Worm (Caenorhabditis elegans): ENCODE data around the gene K10H10.4.

The K10H10.4 gene

ce11 chrII:14522037-14522436 lies 21.8 kb downstream of the K10H10.4 start, which contains the start of gene btb-19:
Gene btb-19, minus strand, starts transcription at chrII:14522137.
- TF ChIP-seq rpc-1 (optimal IDR thresholded peaks at IDR 0.05), result no peak
- TF ChIP-seq rpc-1 (tag; optimal IDR thresholded peaks at IDR 0.05), result no peak
- no peak for TF ChIP-seq Y53G8AR.9 (GFP tag; conservative IDR thresholded peaks at IDR 0.05)
- TF ChIP-seq lsl-1 (GFP tag; optimal IDR thresholded peaks at IDR 0.05), result no peak
- TF ChIP-seq Y56A3A.18 (GFP tag; IDR thresholded peaks at IDR 0.05), result no peak
- TF ChIP-seq ztf-22 (GFP tag; optimal IDR thresholded peaks at IDR 0.05), result no peak
- TF ChIP-seq lir-1 (GFP tag; conservative IDR thresholded peaks at IDR 0.05), result no peak
- no peak for TF ChIP-seq ceh-100 (GFP tag; IDR thresholded peaks at IDR 0.05)
- no peak for TF ChIP-seq ceh-27 (GFP tag; optimal IDR thresholded peaks at IDR 0.05)
- no peak for TF ChIP-seq F52B5.7 (tag; optimal IDR thresholded peaks at IDR 0.05)
- TF ChIP-seq ztf-6 (GFP tag; IDR thresholded peaks at IDR 0.05), result no peak
- TF ChIP-seq ZK185.1 (tag; optimal IDR thresholded peaks at IDR 0.05; ENCODE audit: poor library complexity, severe bottlenecking), result no peak
- TF ChIP-seq F39B2.1 (GFP tag; IDR thresholded peaks at IDR 0.05), result no peak
- no peak for TF ChIP-seq F33H1.4 (GFP tag; IDR thresholded peaks at IDR 0.05)

ce11 chrII:14523070-14523572 lies 22.9 kb downstream of the K10H10.4 start, which contains the start of gene btb-20:
Gene btb-20, minus strand, starts transcription at chrII:14523522.
- no peak for TF ChIP-seq ets-4 (GFP tag; optimal IDR thresholded peaks at IDR 0.05)
- no peak for TF ChIP-seq B0261.1 (tag; optimal IDR thresholded peaks at IDR 0.05)
- no peak for TF ChIP-seq aptf-3 (GFP tag; IDR thresholded peaks at IDR 0.05)
- no peak for TF ChIP-seq nhr-179 (tag; optimal IDR thresholded peaks at IDR 0.05)
- TF ChIP-seq hlh-26 (GFP tag; conservative IDR thresholded peaks at IDR 0.05), result no peak
- TF ChIP-seq F23B12.7 (tag; optimal IDR thresholded peaks at IDR 0.05; ENCODE audit: insufficient read depth), result no peak
- no peak for TF ChIP-seq ceh-100 (GFP tag; IDR thresholded peaks at IDR 0.05)
- TF ChIP-seq F37B4.10 (GFP tag; IDR thresholded peaks at IDR 0.05), result no peak
- no peak for TF ChIP-seq rec-8 (tag; optimal IDR thresholded peaks at IDR 0.05)
- TF ChIP-seq attf-6 (GFP tag; IDR thresholded peaks at IDR 0.05), result no peak
- no peak for TF ChIP-seq ZK185.1 (tag; optimal IDR thresholded peaks at IDR 0.05; ENCODE audit: poor library complexity, severe bottlenecking)
- no peak for TF ChIP-seq dpff-1 (tag; optimal IDR thresholded peaks at IDR 0.05)
- TF ChIP-seq F33H1.4 (GFP tag; IDR thresholded peaks at IDR 0.05), result no peak
- TF ChIP-seq ztf-6 (GFP tag; IDR thresholded peaks at IDR 0.05), result no peak
- TF ChIP-seq C17E4.6 (GFP tag; IDR thresholded peaks at IDR 0.05), result no peak
- TF ChIP-seq madf-6 (GFP tag; IDR thresholded peaks at IDR 0.05), result no peak
- TF ChIP-seq ztf-26 (tag; optimal IDR thresholded peaks at IDR 0.05), result no peak
- TF ChIP-seq sptf-2 (GFP tag; optimal IDR thresholded peaks at IDR 0.05), result no peak
- TF ChIP-seq snpc-1.1 (tag; optimal IDR thresholded peaks at IDR 0.05; ENCODE audit: insufficient read depth), result no peak

- no peak for TF ChIP-seq ama-1 (optimal IDR thresholded peaks at IDR 0.05)
- no peak for TF ChIP-seq ama-1 (GFP tag; optimal IDR thresholded peaks at IDR 0.05)
- 0 out of 2 replicates have a peak, but pooled peaks have one; percentile 17 for TF ChIP-seq F33H1.4 (GFP tag; IDR thresholded peaks at IDR 0.05)
- TF ChIP-seq madf-8 (GFP tag; conservative IDR thresholded peaks at IDR 0.05), result peak; percentile 58
- TF ChIP-seq snpc-1.3 (tag; optimal IDR thresholded peaks at IDR 0.05; ENCODE audit: insufficient read depth), result peak; percentile 16
- TF ChIP-seq ZK185.1 (tag; optimal IDR thresholded peaks at IDR 0.05; ENCODE audit: poor library complexity, severe bottlenecking), result no peak
- TF ChIP-seq let-607 (tag; optimal IDR thresholded peaks at IDR 0.05), result no peak
- TF ChIP-seq madf-6 (GFP tag; IDR thresholded peaks at IDR 0.05), result peak; percentile 80
- TF ChIP-seq athp-1 (tag; optimal IDR thresholded peaks at IDR 0.05), result no peak
- peak; percentile 50; the same call in 1 of the 2 replicates for TF ChIP-seq D2030.7 (GFP tag; IDR thresholded peaks at IDR 0.05)
- no peak for TF ChIP-seq nhr-90 (tag; optimal IDR thresholded peaks at IDR 0.05)
- no peak for TF ChIP-seq attf-6 (GFP tag; IDR thresholded peaks at IDR 0.05)
- peak; percentile 49 for TF ChIP-seq xnd-1 (tag; optimal IDR thresholded peaks at IDR 0.05)
- TF ChIP-seq lsl-1 (GFP tag; optimal IDR thresholded peaks at IDR 0.05), result peak; percentile 87
- peak; percentile 26 for TF ChIP-seq lin-54 (GFP tag; optimal IDR thresholded peaks at IDR 0.05)
- 0 out of 2 replicates have a peak, but pooled peaks have one; percentile 13 for TF ChIP-seq ceh-91 (GFP tag; IDR thresholded peaks at IDR 0.05)
- no peak for TF ChIP-seq ztf-25 (GFP tag; IDR thresholded peaks at IDR 0.05)
- no peak for TF ChIP-seq hmg-20 (GFP tag; IDR thresholded peaks at IDR 0.05)
- peak; percentile 75 for TF ChIP-seq efl-1 (GFP tag; optimal IDR thresholded peaks at IDR 0.05)
- no peak for TF ChIP-seq tlf-1 (GFP tag; optimal IDR thresholded peaks at IDR 0.05)
These were observed 23.5 kb downstream of the K10H10.4 start, which contains the start of gene pot-2 for ce11 chrII:14523645-14524223. Gene pot-2, plus strand, starts transcription at chrII:14524173.
